Worm (Caenorhabditis elegans) whole organism, L4/young adult: ENCODE data around the gene patr-1.

Experiments
- W03F9.2 ChIP-seq: fragments of 150-350 bp; optimal IDR thresholded peaks from 2 replicates; lab custom pipeline; 2014; ENCODE audit warnings: missing biosample characterization, missing genetic modification characterization
- dao-5 ChIP-seq: sonication (generic microtip); optimal IDR thresholded peaks from 2 replicates; lab custom pipeline; 2016; ENCODE audit warnings: missing genotype, missing genetic modification characterization, moderate library complexity, missing compliant biosample characterization
- him-1 ChIP-seq: sonication (generic microtip); optimal IDR thresholded peaks from 2 replicates; lab custom pipeline; 2016; ENCODE audit warnings: missing genotype, missing genetic modification reagents, missing genetic modification characterization, missing compliant biosample characterization

Gene patr-1

ce11 chrII:11749490-11750172 is 28.1 kb downstream of the patr-1 start:
- TF ChIP-seq W03F9.2 (tag; lab: Kevin White, UChicago) (peak; percentile 17), him-1 (tag; lab: Kevin White, UChicago) (peak; percentile 93), dao-5 (tag; lab: Kevin White, UChicago) (peak; percentile 82)

- TF ChIP-seq dao-5 (tag; lab: Kevin White, UChicago): no peak
- no peak for TF ChIP-seq him-1 (tag; lab: Kevin White, UChicago)
- no peak for TF ChIP-seq W03F9.2 (tag; lab: Kevin White, UChicago)
Observed at ce11 chrII:11748494-11748893, 29.2 kb downstream of the patr-1 start, which contains the start of the genes F44E5.17 and gpb-1. TSS of gene F44E5.17 (minus strand) at chrII:11748594. TSS of gene gpb-1 (minus strand) at chrII:11748611.

ce11 chrII:11747889-11748288 is 29.9 kb downstream of the patr-1 start:
- TF ChIP-seq W03F9.2 (tag; lab: Kevin White, UChicago): no peak

- TF ChIP-seq him-1 (tag; lab: Kevin White, UChicago): peak; percentile 91
- no peak for TF ChIP-seq W03F9.2 (tag; lab: Kevin White, UChicago)
Observed at ce11 chrII:11746782-11747288, 30.9 kb downstream of the patr-1 start.

- TF ChIP-seq dao-5 (tag; lab: Kevin White, UChicago): no peak
- TF ChIP-seq him-1 (tag; lab: Kevin White, UChicago): no peak
- TF ChIP-seq W03F9.2 (tag; lab: Kevin White, UChicago): no peak
Observed at ce11 chrII:11742320-11742719, 35.4 kb downstream of the patr-1 start.

- TF ChIP-seq W03F9.2 (tag; lab: Kevin White, UChicago) (no peak), him-1 (tag; lab: Kevin White, UChicago) (no peak), dao-5 (tag; lab: Kevin White, UChicago) (no peak)
Observed at ce11 chrII:11739199-11739598, 38.5 kb downstream of the patr-1 start, which contains the start of gene ctsa-1.2. TSS of gene ctsa-1.2 (plus strand) at chrII:11739358.

ce11 chrII:11737347-11737746 is 40.4 kb downstream of the patr-1 start:
- TF ChIP-seq him-1 (tag; lab: Kevin White, UChicago): no peak
- no peak for TF ChIP-seq W03F9.2 (tag; lab: Kevin White, UChicago)
- no peak for TF ChIP-seq dao-5 (tag; lab: Kevin White, UChicago)

ce11 chrII:11733850-11734249 is 43.9 kb downstream of the patr-1 start:
- TF ChIP-seq dao-5 (tag; lab: Kevin White, UChicago) (no peak), him-1 (tag; lab: Kevin White, UChicago) (no peak), W03F9.2 (tag; lab: Kevin White, UChicago) (no peak)

ce11 chrII:11732513-11732912 is 45.2 kb downstream of the patr-1 start, which contains the start of gene F13D12.8:
TSS of gene F13D12.8 (minus strand) at chrII:11732594.
- TF ChIP-seq him-1 (tag; lab: Kevin White, UChicago) (no peak), W03F9.2 (tag; lab: Kevin White, UChicago) (no peak), dao-5 (tag; lab: Kevin White, UChicago) (no peak)

ce11 chrII:11731174-11731724 is 46.5 kb downstream of the patr-1 start:
- no peak for TF ChIP-seq him-1 (tag; lab: Kevin White, UChicago)
- no peak for TF ChIP-seq dao-5 (tag; lab: Kevin White, UChicago)
- TF ChIP-seq W03F9.2 (tag; lab: Kevin White, UChicago): no peak

ce11 chrII:11729757-11730535 is 47.8 kb downstream of the patr-1 start:
- TF ChIP-seq W03F9.2 (tag; lab: Kevin White, UChicago) (no peak), him-1 (tag; lab: Kevin White, UChicago) (no peak), dao-5 (tag; lab: Kevin White, UChicago) (no peak)

ce11 chrII:11728545-11729105 is 49.1 kb downstream of the patr-1 start, which contains the start of gene alh-8:
TSS of gene alh-8 (plus strand) at chrII:11729055.
- TF ChIP-seq dao-5 (tag; lab: Kevin White, UChicago) (no peak), him-1 (tag; lab: Kevin White, UChicago) (no peak), W03F9.2 (tag; lab: Kevin White, UChicago) (no peak)

- TF ChIP-seq W03F9.2 (tag; lab: Kevin White, UChicago) (no peak), dao-5 (tag; lab: Kevin White, UChicago) (no peak), him-1 (tag; lab: Kevin White, UChicago) (no peak)
Observed at ce11 chrII:11727438-11727837, 50.3 kb downstream of the patr-1 start.
